Fruit fly (Drosophila melanogaster) whole organism, embryonic: ENCODE measurements around the gene Tcs6.

Experiments
- CG10147 ChIP-seq: fragments of 200-800 bp; sonication (Bioruptor generic); optimal IDR thresholded peaks from 2 replicates; lab custom pipeline; 2019; ENCODE audit warnings: missing biosample characterization, mild to moderate bottlenecking, missing genetic modification characterization, moderate library complexity
- CG10979 ChIP-seq: fragments of 200-800 bp; sonication (Bioruptor generic); optimal IDR thresholded peaks from 2 replicates; lab custom pipeline; 2018; ENCODE audit warnings: missing biosample characterization, mild to moderate bottlenecking, missing genetic modification characterization, moderate library complexity
- CG11085 ChIP-seq: fragments of 200-800 bp; sonication (Bioruptor generic); IDR thresholded peaks from 2 replicates; pipeline ENCODE4 v1.3.6; 2022; ENCODE audit warnings: missing biosample characterization, missing genetic modification characterization
- CG11504 ChIP-seq: fragments of 200-800 bp; sonication (Bioruptor generic); optimal IDR thresholded peaks from 3 replicates; lab custom pipeline; 2019; ENCODE audit warnings: missing biosample characterization, mild to moderate bottlenecking, missing genetic modification characterization, moderate library complexity
- CG12104 ChIP-seq: fragments of 200-800 bp; sonication (Bioruptor generic); optimal IDR thresholded peaks from 3 replicates; lab custom pipeline; 2016; ENCODE audit warnings: missing biosample characterization, missing genetic modification characterization
- CG14710 ChIP-seq: fragments of 200-800 bp; sonication (Bioruptor generic); optimal IDR thresholded peaks from 3 replicates; lab custom pipeline; 2019; ENCODE audit warnings: missing biosample characterization, mild to moderate bottlenecking, missing genetic modification characterization, moderate library complexity
- CG14860 ChIP-seq: fragments of 200-800 bp; sonication (Bioruptor generic); IDR thresholded peaks from 3 replicates; pipeline ENCODE4 v1.3.6; 2022; ENCODE audit warnings: missing biosample characterization, missing genetic modification characterization; ENCODE audit not compliant: partially characterized antibody
- CG17359 ChIP-seq: fragments of 200-800 bp; sonication (Bioruptor generic); optimal IDR thresholded peaks from 3 replicates; lab custom pipeline; 2018; ENCODE audit warnings: missing biosample characterization, mild to moderate bottlenecking, missing genetic modification characterization, moderate library complexity
- CG17829 ChIP-seq: fragments of 200-800 bp; optimal IDR thresholded peaks from 2 replicates; lab custom pipeline; 2019; ENCODE audit warnings: missing biosample characterization, mild to moderate bottlenecking, missing genetic modification characterization, moderate library complexity
- CG18262 ChIP-seq: fragments of 200-800 bp; optimal IDR thresholded peaks from 3 replicates; lab custom pipeline; 2019; ENCODE audit warnings: missing biosample characterization, mild to moderate bottlenecking, missing genetic modification characterization, moderate library complexity
- CG2116 ChIP-seq: fragments of 200-800 bp; sonication (Bioruptor generic); optimal IDR thresholded peaks from 3 replicates; lab custom pipeline; 2018; ENCODE audit warnings: missing biosample characterization, mild to moderate bottlenecking, missing genetic modification characterization
- CG2202 ChIP-seq: fragments of 200-800 bp; sonication (Bioruptor generic); optimal IDR thresholded peaks from 2 replicates; lab custom pipeline; 2018; ENCODE audit warnings: missing biosample characterization, mild to moderate bottlenecking, missing genetic modification characterization
- CG31441 ChIP-seq: fragments of 200-800 bp; sonication (Bioruptor generic); IDR thresholded peaks from 2 replicates; pipeline ENCODE4 v1.3.6; 2022; ENCODE audit warnings: missing biosample characterization, missing genetic modification characterization
- CG4282 ChIP-seq: fragments of 200-800 bp; sonication (Bioruptor generic); optimal IDR thresholded peaks from 2 replicates; lab custom pipeline; 2016; ENCODE audit warnings: missing biosample characterization, missing genetic modification characterization
- CG4404 ChIP-seq: fragments of 200-800 bp; sonication (Bioruptor generic); IDR thresholded peaks from 2 replicates; pipeline ENCODE4 v1.3.6; 2022; ENCODE audit warnings: missing biosample characterization, missing genetic modification characterization
- CG6765 ChIP-seq: fragments of 200-800 bp; sonication (Bioruptor generic); optimal IDR thresholded peaks from 3 replicates; lab custom pipeline; 2017; ENCODE audit warnings: missing biosample characterization, mild to moderate bottlenecking, missing genetic modification characterization
- CG6854 ChIP-seq: fragments of 200-800 bp; sonication (Bioruptor generic); optimal IDR thresholded peaks from 3 replicates; lab custom pipeline; 2017; ENCODE audit warnings: missing biosample characterization, mild to moderate bottlenecking, missing genetic modification characterization
- CG7963 ChIP-seq: fragments of 200-800 bp; sonication (Bioruptor generic); IDR thresholded peaks from 3 replicates; pipeline ENCODE4 v1.3.6; 2022; ENCODE audit warnings: missing biosample characterization, missing genetic modification characterization; ENCODE audit not compliant: partially characterized antibody
- CG8281 ChIP-seq: fragments of 200-800 bp; sonication (Bioruptor generic); optimal IDR thresholded peaks from 2 replicates; lab custom pipeline; 2018; ENCODE audit warnings: missing biosample characterization, mild to moderate bottlenecking, missing genetic modification characterization, moderate library complexity
- CG8924 ChIP-seq: fragments of 200-800 bp; optimal IDR thresholded peaks from 3 replicates; lab custom pipeline; 2019; ENCODE audit warnings: missing biosample characterization, mild to moderate bottlenecking, missing genetic modification characterization, moderate library complexity
- CHES-1-like ChIP-seq: fragments of 200-800 bp; sonication (Bioruptor generic); optimal IDR thresholded peaks from 2 replicates; lab custom pipeline; 2016; ENCODE audit warnings: missing biosample characterization, missing genetic modification characterization
- CTCF ChIP-seq: fragments of 200-800 bp; sonication (Bioruptor generic); optimal IDR thresholded peaks from 2 replicates; lab custom pipeline; 2017; ENCODE audit warnings: missing biosample characterization, mild to moderate bottlenecking, missing genetic modification characterization, moderate library complexity
- CkIIα-i1 ChIP-seq: fragments of 200-800 bp; sonication (Bioruptor generic); IDR thresholded peaks from 2 replicates; pipeline ENCODE4 v1.3.6; 2022; ENCODE audit warnings: missing biosample characterization, missing genetic modification characterization
- Doc2 ChIP-seq: fragments of 200-800 bp; sonication (Bioruptor generic); IDR thresholded peaks from 2 replicates; pipeline ENCODE4 v1.3.6; 2022; ENCODE audit warnings: missing biosample characterization, missing genetic modification characterization
- Gsc ChIP-seq: fragments of 200-800 bp; sonication (Bioruptor generic); IDR thresholded peaks from 2 replicates; pipeline ENCODE4 v1.3.6; 2022; ENCODE audit warnings: missing biosample characterization, missing genetic modification characterization
- Hmr ChIP-seq: fragments of 200-800 bp; sonication (Bioruptor generic); optimal IDR thresholded peaks from 3 replicates; lab custom pipeline; 2017; ENCODE audit warnings: mild to moderate bottlenecking, missing biosample characterization, missing genetic modification reagents, missing genetic modification characterization
- Jarid2 ChIP-seq: fragments of 200-800 bp; sonication (Bioruptor generic); optimal IDR thresholded peaks from 3 replicates; lab custom pipeline; 2017; ENCODE audit warnings: mild to moderate bottlenecking, missing biosample characterization, missing genetic modification reagents, missing genetic modification characterization
- Nf-YB ChIP-seq: fragments of 200-800 bp; sonication (Bioruptor generic); optimal IDR thresholded peaks from 3 replicates; lab custom pipeline; 2019; ENCODE audit warnings: missing biosample characterization, mild to moderate bottlenecking, missing genetic modification characterization, moderate library complexity
- Optix ChIP-seq: fragments of 200-800 bp; sonication (Bioruptor generic); IDR thresholded peaks from 3 replicates; pipeline ENCODE4 v1.3.6; 2022; ENCODE audit warnings: missing biosample characterization, missing genetic modification characterization
- Pdp1 ChIP-seq, 2 experiments: fragments of 200-800 bp; sonication (Bioruptor generic); optimal IDR thresholded peaks; 3 replicates each; lab custom pipeline; 2016; ENCODE audit warnings: missing biosample characterization in 2 of 2, missing genetic modification characterization in 2 of 2, mild to moderate bottlenecking in 1 of 2, moderate library complexity in 1 of 2
- Ptx1 ChIP-seq: fragments of 200-800 bp; sonication (Bioruptor generic); IDR thresholded peaks from 2 replicates; pipeline ENCODE4 v1.3.6; 2022; ENCODE audit warnings: missing biosample characterization, missing genetic modification characterization
- Six4 ChIP-seq: fragments of 200-800 bp; sonication (Bioruptor generic); optimal IDR thresholded peaks from 2 replicates; lab custom pipeline; 2016; ENCODE audit warnings: missing biosample characterization, missing genetic modification characterization
- Spps ChIP-seq: fragments of 200-800 bp; sonication (Bioruptor generic); optimal IDR thresholded peaks from 2 replicates; lab custom pipeline; 2018; ENCODE audit warnings: missing biosample characterization, mild to moderate bottlenecking, missing genetic modification characterization
- Xbp1 ChIP-seq: fragments of 200-800 bp; sonication (Bioruptor generic); optimal IDR thresholded peaks from 3 replicates; lab custom pipeline; 2016; ENCODE audit warnings: missing biosample characterization, mild to moderate bottlenecking, missing genetic modification characterization
- Xrp1 ChIP-seq: fragments of 200-800 bp; sonication (Bioruptor generic); IDR thresholded peaks from 2 replicates; pipeline ENCODE4 v1.3.6; 2022; ENCODE audit warnings: missing biosample characterization, missing genetic modification characterization
- cato ChIP-seq: fragments of 200-800 bp; sonication (Bioruptor generic); optimal IDR thresholded peaks from 2 replicates; lab custom pipeline; 2016; ENCODE audit warnings: missing biosample characterization, missing genetic modification characterization, borderline replicate concordance
- caup ChIP-seq: fragments of 200-800 bp; sonication (Bioruptor generic); optimal IDR thresholded peaks from 3 replicates; lab custom pipeline; 2017; ENCODE audit warnings: missing biosample characterization, mild to moderate bottlenecking, missing genetic modification characterization, moderate library complexity; ENCODE audit not compliant: severe bottlenecking
- cwo ChIP-seq: fragments of 200-800 bp; sonication (Bioruptor generic); optimal IDR thresholded peaks from 3 replicates; lab custom pipeline; 2017; ENCODE audit warnings: missing biosample characterization, missing genetic modification characterization, mild to moderate bottlenecking, moderate library complexity, missing genetic modification reagents
- fd64A ChIP-seq: fragments of 200-800 bp; sonication (Bioruptor generic); optimal IDR thresholded peaks from 3 replicates; lab custom pipeline; 2018; ENCODE audit warnings: missing biosample characterization, mild to moderate bottlenecking, missing genetic modification characterization
- hth ChIP-seq: fragments of >200 bp; optimal IDR thresholded peaks from 2 replicates; lab custom pipeline; 2017; ENCODE audit warnings: inconsistent platforms
- lmd ChIP-seq: fragments of 200-800 bp; sonication (Bioruptor generic); IDR thresholded peaks from 2 replicates; pipeline ENCODE4 v1.3.6; 2022; ENCODE audit warnings: missing biosample characterization, missing genetic modification characterization
- lov ChIP-seq, 2 experiments: fragments of 200-800 bp in 1 of 2; fragments of >200 bp in 1 of 2; sonication (Bioruptor generic) in 1 of 2; IDR thresholded peaks in 1 of 2; optimal IDR thresholded peaks in 1 of 2; 2 replicates in 1 of 2; 3 replicates in 1 of 2; pipeline versions ENCODE4 v1.3.6 to Lab custom; 2017 to 2022; ENCODE audit warnings: missing biosample characterization in 1 of 2, missing genetic modification characterization in 1 of 2
- odd ChIP-seq: fragments of 200-800 bp; sonication (Bioruptor generic); optimal IDR thresholded peaks from 2 replicates; lab custom pipeline; 2017; ENCODE audit warnings: missing biosample characterization, mild to moderate bottlenecking, missing genetic modification characterization
- sens ChIP-seq: fragments of 200-800 bp; sonication (Bioruptor generic); peaks from one replicate; lab custom pipeline; 2016; ENCODE audit warnings: missing biosample characterization, missing genetic modification characterization
- stc ChIP-seq: fragments of 200-800 bp; sonication (Bioruptor generic); IDR thresholded peaks from 2 replicates; pipeline ENCODE4 v1.3.6; 2022; ENCODE audit warnings: missing biosample characterization, missing genetic modification characterization
- stwl ChIP-seq: fragments of 200-800 bp; sonication (Bioruptor generic); optimal IDR thresholded peaks from 3 replicates; lab custom pipeline; 2018; ENCODE audit warnings: missing biosample characterization, mild to moderate bottlenecking, missing genetic modification characterization, moderate library complexity
- tll ChIP-seq, 2 experiments: fragments of 200-800 bp in 1 of 2; fragments of >200 bp in 1 of 2; sonication (Bioruptor generic) in 1 of 2; optimal IDR thresholded peaks; 2 replicates each; lab custom pipeline; 2017 to 2019; ENCODE audit warnings: missing biosample characterization in 2 of 2, missing genetic modification characterization in 2 of 2, mild to moderate bottlenecking in 1 of 2, moderate library complexity in 1 of 2
- unpg ChIP-seq: fragments of 200-800 bp; sonication (Bioruptor generic); optimal IDR thresholded peaks from 3 replicates; lab custom pipeline; 2018; ENCODE audit warnings: missing biosample characterization, mild to moderate bottlenecking, missing genetic modification characterization, moderate library complexity
- wek ChIP-seq: fragments of 200-800 bp; sonication (Bioruptor generic); optimal IDR thresholded peaks from 3 replicates; lab custom pipeline; 2018; ENCODE audit warnings: missing biosample characterization, mild to moderate bottlenecking, missing genetic modification characterization, moderate library complexity

Tcs6 gene

DNA sequence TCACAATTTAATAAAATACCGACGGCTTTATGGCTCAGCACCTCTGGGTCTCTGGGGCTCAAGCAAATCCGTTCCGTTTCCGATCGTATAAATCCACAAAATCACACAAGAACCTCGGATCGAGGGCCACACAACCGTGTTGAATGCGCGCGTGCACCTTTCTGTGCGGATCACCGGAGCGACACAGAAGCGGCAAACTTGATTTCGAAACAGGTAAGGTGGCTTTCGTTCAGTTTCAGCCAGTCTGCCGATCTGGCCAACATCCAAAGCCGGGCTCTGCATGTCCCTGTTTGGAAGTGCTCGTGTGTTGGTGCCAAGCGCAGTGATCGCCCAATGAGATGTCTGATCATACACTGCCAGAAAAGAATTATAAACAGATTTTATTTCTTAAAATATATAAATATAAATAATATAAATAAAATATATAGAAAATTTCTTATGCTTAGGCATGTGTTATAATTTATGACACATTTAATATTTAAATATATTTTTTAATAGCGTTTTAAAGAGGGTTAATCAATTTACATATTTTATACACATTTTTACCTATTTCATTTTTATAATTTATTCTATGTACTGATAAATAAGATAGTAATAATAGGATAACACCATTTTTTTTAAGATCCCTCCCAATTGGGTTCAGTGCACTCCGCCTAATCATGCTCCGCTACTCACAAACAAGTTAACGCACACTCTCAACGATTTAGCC is 40.6 kb upstream of the Tcs6 start, which contains the start of gene dysf (continued):
- peak; percentile 14 for TF ChIP-seq CG12104
- TF ChIP-seq Doc2 (GFP tag; lab: Robert Waterston, UW), result no peak
- TF ChIP-seq CG11504 (tag; lab: Kevin White, UChicago), result peak; percentile 86
- TF ChIP-seq Ptx1 (GFP tag; lab: Robert Waterston, UW), result peak; percentile 63; the same call in 1 of the 2 replicates
- TF ChIP-seq CG2202 (tag; lab: Kevin White, UChicago), result no peak
- peak; percentile 48 for TF ChIP-seq Xbp1 (GFP tag; lab: Kevin White, UChicago)
- TF ChIP-seq tll (GFP tag; optimal IDR thresholded peaks at IDR 0.05; lab: Kevin White, UChicago), result no peak
- no peak for TF ChIP-seq CG14860
- TF ChIP-seq CG8924 (tag; lab: Kevin White, UChicago), result peak; percentile 88
- TF ChIP-seq Optix (GFP tag; lab: Robert Waterston, UW), result no peak
- peak; percentile 18; the same call in 1 of the 2 replicates for TF ChIP-seq CG11085 (GFP tag; lab: Robert Waterston, UW)
- TF ChIP-seq CG8281 (tag; lab: Kevin White, UChicago), result peak; percentile 35
- no peak for TF ChIP-seq stwl (tag; lab: Kevin White, UChicago)
- no peak for TF ChIP-seq wek (GFP tag; lab: Kevin White, UChicago)
- TF ChIP-seq fd64A (GFP tag; lab: Kevin White, UChicago), result no peak
- TF ChIP-seq CG7963 (GFP tag; lab: Robert Waterston, UW), result no peak
- no peak for TF ChIP-seq Pdp1 (GFP tag; optimal IDR thresholded peaks at IDR 0.05; lab: Kevin White, UChicago)
- TF ChIP-seq Xrp1 (GFP tag; lab: Robert Waterston, UW), result peak; percentile 73
- TF ChIP-seq Gsc (GFP tag; lab: Robert Waterston, UW), result no peak
- peak; percentile 30 for TF ChIP-seq unpg (GFP tag; lab: Kevin White, UChicago)
- peak; percentile 68 for TF ChIP-seq odd (GFP tag; lab: Kevin White, UChicago)
- peak; percentile 45 for TF ChIP-seq Hmr (GFP tag; lab: Kevin White, UChicago)
- peak; percentile 85 for TF ChIP-seq CG17829 (tag; lab: Kevin White, UChicago)
- TF ChIP-seq Jarid2 (GFP tag; lab: Kevin White, UChicago), result no peak
- peak; percentile 10 for TF ChIP-seq cwo
- peak; percentile 46 for TF ChIP-seq CG10147 (GFP tag; lab: Kevin White, UChicago)
- peak; percentile 16 for TF ChIP-seq CG2116 (GFP tag; lab: Kevin White, UChicago)
- TF ChIP-seq CHES-1-like, result no peak
- TF ChIP-seq caup (GFP tag; lab: Kevin White, UChicago), result peak; percentile 25
- TF ChIP-seq hth (lab: Kevin White, UChicago), result no peak
- TF ChIP-seq CG31441 (GFP tag; lab: Robert Waterston, UW), result peak; percentile 90
- TF ChIP-seq CG18262, result peak; percentile 93
- TF ChIP-seq Nf-YB (GFP tag; lab: Kevin White, UChicago), result no peak
- no peak for TF ChIP-seq CG4282 (GFP tag; lab: Kevin White, UChicago)
- TF ChIP-seq CG17359 (tag; lab: Kevin White, UChicago), result peak; percentile 47
- peak; percentile 89 for TF ChIP-seq CG10979 (tag; lab: Kevin White, UChicago)
- TF ChIP-seq Spps (tag; lab: Kevin White, UChicago), result peak; percentile 54
- TF ChIP-seq CG14710 (tag; lab: Kevin White, UChicago), result peak; percentile 84
- peak; percentile 38 for TF ChIP-seq lmd (GFP tag; lab: Robert Waterston, UW)
- peak; percentile 50; the same call in 1 of the 2 replicates for TF ChIP-seq CG4404 (GFP tag; lab: Robert Waterston, UW)
- TF ChIP-seq CTCF, result no peak
- peak; percentile 45; the same call in 1 of the 2 replicates for TF ChIP-seq stc (GFP tag; lab: Robert Waterston, UW)
- TF ChIP-seq lov (optimal IDR thresholded peaks at IDR 0.05; lab: Kevin White, UChicago), result no peak
- TF ChIP-seq lov (GFP tag; IDR thresholded peaks at IDR 0.05; lab: Robert Waterston, UW), result no peak
- TF ChIP-seq Six4 (GFP tag; lab: Kevin White, UChicago), result peak; percentile 55
- no peak for TF ChIP-seq CkIIα-i1
- TF ChIP-seq cato (GFP tag; lab: Kevin White, UChicago), result peak; percentile 13
- TF ChIP-seq CG6854, result peak; percentile 22
- no peak for TF ChIP-seq sens (GFP tag; lab: Kevin White, UChicago)
- peak; percentile 23 for TF ChIP-seq CG6765 (GFP tag; lab: Kevin White, UChicago)
